Worm (Caenorhabditis elegans) whole organism, young adult: ENCODE results near the gene C39D10.1.

Experiments used
- B0019.2 ChIP-seq: fragments of 200-800 bp; sonication (Bioruptor generic); conservative IDR thresholded peaks from 2 replicates; pipeline ENCODE4 v1.3.6; 2022; ENCODE audit warnings: missing genetic modification reagents, missing genetic modification characterization, missing compliant biosample characterization
- F23B12.7 ChIP-seq: sonication (generic microtip); optimal IDR thresholded peaks from 2 replicates; lab custom pipeline; 2017; ENCODE audit warnings: missing genetic modification characterization, mild to moderate bottlenecking, missing compliant biosample characterization, antibody characterized with exemption, moderate library complexity; ENCODE audit not compliant: insufficient read depth
- F33H1.4 ChIP-seq: fragments of 200-800 bp; sonication (Bioruptor generic); IDR thresholded peaks from 2 replicates; pipeline ENCODE4 v1.3.6; 2022; ENCODE audit warnings: missing genetic modification reagents, missing genetic modification characterization, missing compliant biosample characterization
- F37B4.10 ChIP-seq: fragments of 200-800 bp; sonication (Bioruptor generic); IDR thresholded peaks from 2 replicates; pipeline ENCODE4 v1.3.6; 2022; ENCODE audit warnings: missing genetic modification characterization, missing compliant biosample characterization
- T26A5.8 ChIP-seq: sonication (generic microtip); optimal IDR thresholded peaks from 2 replicates; lab custom pipeline; 2016; ENCODE audit warnings: missing genetic modification characterization, missing compliant biosample characterization
- Y53F4B.3 ChIP-seq: fragments of 200-800 bp; sonication (Bioruptor generic); IDR thresholded peaks from 2 replicates; pipeline ENCODE4 v1.3.6; 2022; ENCODE audit warnings: missing genetic modification reagents, missing genetic modification characterization, missing compliant biosample characterization
- Y53G8AR.9 ChIP-seq: fragments of 200-800 bp; sonication (Bioruptor generic); conservative IDR thresholded peaks from 2 replicates; pipeline ENCODE4 v1.3.6; 2022; ENCODE audit warnings: missing genetic modification reagents, missing genetic modification characterization, missing compliant biosample characterization
- Y95B8A.8 ChIP-seq: fragments of 200-800 bp; sonication (Bioruptor generic); IDR thresholded peaks from 2 replicates; pipeline ENCODE4 v1.3.6; 2022; ENCODE audit warnings: missing genetic modification reagents, missing genetic modification characterization, missing compliant biosample characterization
- ama-1 ChIP-seq, 3 experiments: fragments of 150-350 bp in 1 of 3; sonication (generic microtip) in 2 of 3; optimal IDR thresholded peaks; 2 replicates each; lab custom pipeline; 2014 to 2018; ENCODE audit warnings: missing biosample characterization in 2 of 3, missing genetic modification characterization in 2 of 3, missing genetic modification reagents in 2 of 3
- aptf-2 ChIP-seq: fragments of 200-800 bp; sonication (Bioruptor generic); conservative IDR thresholded peaks from 2 replicates; pipeline ENCODE4 v1.3.6; 2022; ENCODE audit warnings: missing genetic modification reagents, missing genetic modification characterization, missing compliant biosample characterization
- atf-7 ChIP-seq: sonication (generic microtip); optimal IDR thresholded peaks from 2 replicates; lab custom pipeline; 2017; ENCODE audit warnings: mild to moderate bottlenecking, missing genetic modification characterization, missing compliant biosample characterization
- cebp-2 ChIP-seq: fragments of 200-800 bp; sonication (Bioruptor generic); IDR thresholded peaks from 2 replicates; pipeline ENCODE4 v1.3.6; 2022; ENCODE audit warnings: missing genetic modification characterization, missing compliant biosample characterization
- ceh-100 ChIP-seq: fragments of 200-800 bp; sonication (Bioruptor generic); IDR thresholded peaks from 2 replicates; pipeline ENCODE4 v1.3.6; 2022; ENCODE audit warnings: missing genetic modification reagents, missing genetic modification characterization, missing compliant biosample characterization
- ceh-40 ChIP-seq: fragments of 200-800 bp; sonication (Bioruptor generic); IDR thresholded peaks from 2 replicates; pipeline ENCODE4 v1.3.6; 2022; ENCODE audit warnings: missing genetic modification characterization, missing compliant biosample characterization
- chd-7 ChIP-seq: sonication (generic microtip); optimal IDR thresholded peaks from 2 replicates; lab custom pipeline; 2016; ENCODE audit warnings: mild to moderate bottlenecking, missing genetic modification characterization, moderate library complexity, missing compliant biosample characterization
- die-1 ChIP-seq: sonication (generic microtip); optimal IDR thresholded peaks from 2 replicates; lab custom pipeline; 2016; ENCODE audit warnings: missing genotype, mild to moderate bottlenecking, missing genetic modification characterization, missing compliant biosample characterization
- dox-1 ChIP-seq: fragments of 200-800 bp; sonication (Bioruptor generic); IDR thresholded peaks from 2 replicates; pipeline ENCODE4 v1.3.6; 2022; ENCODE audit warnings: missing genetic modification reagents, missing genetic modification characterization, missing compliant biosample characterization
- efl-1 ChIP-seq: fragments of 150-350 bp; optimal IDR thresholded peaks from 2 replicates; lab custom pipeline; 2014; ENCODE audit warnings: missing biosample characterization, missing genetic modification reagents, missing genetic modification characterization
- hlh-12 ChIP-seq: sonication (generic microtip); optimal IDR thresholded peaks from 2 replicates; lab custom pipeline; 2016; ENCODE audit warnings: missing genetic modification characterization, missing compliant biosample characterization
- hmg-1.2 ChIP-seq: fragments of 200-800 bp; sonication (Bioruptor generic); IDR thresholded peaks from 2 replicates; pipeline ENCODE4 v1.3.6; 2022; ENCODE audit warnings: missing genetic modification reagents, missing genetic modification characterization, missing compliant biosample characterization
- lag-1 ChIP-seq: fragments of 200-800 bp; sonication (Bioruptor generic); IDR thresholded peaks from 2 replicates; pipeline ENCODE4 v1.3.6; 2022; ENCODE audit warnings: missing genetic modification reagents, missing genetic modification characterization, missing compliant biosample characterization
- lin-40 ChIP-seq: sonication (generic microtip); optimal IDR thresholded peaks from 2 replicates; lab custom pipeline; 2016; ENCODE audit warnings: missing genetic modification characterization, mild to moderate bottlenecking, missing compliant biosample characterization, missing genotype, missing genetic modification reagents
- madf-3 ChIP-seq: fragments of 200-800 bp; sonication (Bioruptor generic); IDR thresholded peaks from 2 replicates; pipeline ENCODE4 v1.3.6; 2022; ENCODE audit warnings: missing genetic modification reagents, missing genetic modification characterization, missing compliant biosample characterization
- madf-8 ChIP-seq: fragments of 200-800 bp; sonication (Bioruptor generic); conservative IDR thresholded peaks from 2 replicates; pipeline ENCODE4 v1.3.6; 2022; ENCODE audit warnings: missing genetic modification reagents, missing genetic modification characterization, missing compliant biosample characterization
- nfya-2 ChIP-seq: fragments of 200-800 bp; sonication (Bioruptor generic); IDR thresholded peaks from 2 replicates; pipeline ENCODE4 v1.3.6; 2022; ENCODE audit warnings: missing genetic modification reagents, missing genetic modification characterization, missing compliant biosample characterization
- nfyb-1 ChIP-seq: fragments of 200-800 bp; sonication (Bioruptor generic); IDR thresholded peaks from 2 replicates; pipeline ENCODE4 v1.3.6; 2022; ENCODE audit warnings: missing genetic modification reagents, missing genetic modification characterization, missing compliant biosample characterization
- nhr-27 ChIP-seq: fragments of 200-800 bp; sonication (Bioruptor generic); optimal IDR thresholded peaks from 2 replicates; lab custom pipeline; 2018; ENCODE audit warnings: mild to moderate bottlenecking, missing genetic modification characterization, moderate library complexity, missing compliant biosample characterization
- nhr-80 ChIP-seq: sonication (generic microtip); optimal IDR thresholded peaks from 2 replicates; lab custom pipeline; 2016; ENCODE audit warnings: missing genetic modification characterization, missing compliant biosample characterization
- nhr-90 ChIP-seq: sonication (generic microtip); optimal IDR thresholded peaks from 2 replicates; lab custom pipeline; 2016; ENCODE audit warnings: missing genotype, mild to moderate bottlenecking, missing genetic modification characterization, missing compliant biosample characterization
- rcor-1 ChIP-seq: fragments of 200-800 bp; sonication (Bioruptor generic); IDR thresholded peaks from 2 replicates; pipeline ENCODE4 v1.3.6; 2022; ENCODE audit warnings: missing genetic modification reagents, missing genetic modification characterization, missing compliant biosample characterization
- repo-1 ChIP-seq: sonication (generic microtip); optimal IDR thresholded peaks from 2 replicates; lab custom pipeline; 2017; ENCODE audit warnings: mild to moderate bottlenecking, missing genetic modification characterization, missing compliant biosample characterization
- sdz-38 ChIP-seq: sonication (generic microtip); optimal IDR thresholded peaks from 2 replicates; lab custom pipeline; 2016; ENCODE audit warnings: missing genotype, missing genetic modification characterization, missing compliant biosample characterization
- snpc-3.4 ChIP-seq: sonication (generic microtip); optimal IDR thresholded peaks from 2 replicates; lab custom pipeline; 2017; ENCODE audit warnings: missing genetic modification characterization, mild to moderate bottlenecking, missing compliant biosample characterization, antibody characterized with exemption, moderate library complexity, missing genotype, missing genetic modification reagents
- somi-1 ChIP-seq: fragments of 200-800 bp; sonication (Bioruptor generic); optimal IDR thresholded peaks from 2 replicates; lab custom pipeline; 2018; ENCODE audit warnings: mild to moderate bottlenecking, missing genetic modification characterization, missing compliant biosample characterization
- sptf-2 ChIP-seq: fragments of 200-800 bp; sonication (Bioruptor generic); optimal IDR thresholded peaks from 2 replicates; lab custom pipeline; 2018; ENCODE audit warnings: mild to moderate bottlenecking, missing genetic modification characterization, missing compliant biosample characterization
- tbp1 ChIP-seq: fragments of 200-800 bp; sonication (Bioruptor generic); optimal IDR thresholded peaks from 2 replicates; lab custom pipeline; 2018; ENCODE audit warnings: mild to moderate bottlenecking, missing genetic modification characterization, missing compliant biosample characterization
- unc-130 ChIP-seq: sonication (generic microtip); optimal IDR thresholded peaks from 2 replicates; lab custom pipeline; 2016; ENCODE audit warnings: missing genetic modification reagents, missing genetic modification characterization, missing compliant biosample characterization
- xnd-1 ChIP-seq: sonication (generic microtip); optimal IDR thresholded peaks from 2 replicates; lab custom pipeline; 2016; ENCODE audit warnings: missing genotype, missing genetic modification reagents, missing genetic modification characterization, missing compliant biosample characterization
- ztf-26 ChIP-seq: sonication (generic microtip); optimal IDR thresholded peaks from 2 replicates; lab custom pipeline; 2017; ENCODE audit warnings: missing genetic modification characterization, missing compliant biosample characterization
- ztf-3 ChIP-seq: fragments of 200-800 bp; sonication (Bioruptor generic); optimal IDR thresholded peaks from 2 replicates; lab custom pipeline; 2018; ENCODE audit warnings: mild to moderate bottlenecking, missing genetic modification characterization, missing compliant biosample characterization

The C39D10.1 gene

ce11 chrX:7930450-7930849 is 23.7 kb downstream of the C39D10.1 start, which contains the start of gene zig-3:
TSS of gene zig-3 (plus strand) at chrX:7930750.
- TF ChIP-seq aptf-2 (GFP tag; lab: Robert Waterston, UW) = no peak
- no peak for TF ChIP-seq nhr-90 (tag; lab: Kevin White, UChicago)
- TF ChIP-seq die-1 = no peak
- TF ChIP-seq repo-1 (tag; lab: Kevin White, UChicago) = no peak
- TF ChIP-seq chd-7 (tag; lab: Kevin White, UChicago) = no peak
- no peak for TF ChIP-seq madf-3 (GFP tag; lab: Robert Waterston, UW)
- no peak for TF ChIP-seq F37B4.10
- no peak for TF ChIP-seq nfyb-1 (GFP tag; lab: Robert Waterston, UW)
- TF ChIP-seq T26A5.8 (tag; lab: Kevin White, UChicago) = no peak
- TF ChIP-seq hlh-12 (tag; lab: Kevin White, UChicago) = no peak
- no peak for TF ChIP-seq B0019.2 (GFP tag; lab: Robert Waterston, UW)
- TF ChIP-seq, all 124 proteins: peak for 0

ce11 chrX:7932453-7932852 is 25.7 kb downstream of the C39D10.1 start:
- TF ChIP-seq nhr-80 (tag; lab: Kevin White, UChicago) = no peak
- no peak for TF ChIP-seq unc-130 (GFP tag; lab: Kevin White, UChicago)
- TF ChIP-seq sdz-38 (tag; lab: Kevin White, UChicago) = no peak
- no peak for TF ChIP-seq ztf-26 (tag; lab: Kevin White, UChicago)
- no peak for TF ChIP-seq ceh-100
- TF ChIP-seq F23B12.7 (tag; lab: Kevin White, UChicago) = no peak
- TF ChIP-seq tbp1 = no peak
- TF ChIP-seq efl-1 (GFP tag; lab: Kevin White, UChicago) = no peak
- TF ChIP-seq Y53G8AR.9 (GFP tag; lab: Robert Waterston, UW) = no peak
- TF ChIP-seq nhr-27 = no peak
- TF ChIP-seq F33H1.4 (GFP tag; lab: Robert Waterston, UW) = no peak
- TF ChIP-seq sptf-2 (GFP tag; lab: Kevin White, UChicago) = no peak
- TF ChIP-seq nhr-90 (tag; lab: Kevin White, UChicago) = no peak
- TF ChIP-seq madf-8 (GFP tag; lab: Robert Waterston, UW) = no peak
- TF ChIP-seq dox-1 (GFP tag; lab: Robert Waterston, UW) = no peak
- no peak for TF ChIP-seq atf-7

ce11 chrX:7942675-7943074 is 35.9 kb downstream of the C39D10.1 start:
- TF ChIP-seq B0019.2 (GFP tag; lab: Robert Waterston, UW) (no peak), nfya-2 (GFP tag; lab: Robert Waterston, UW) (no peak), snpc-3.4 (no peak), somi-1 (no peak), nfyb-1 (GFP tag; lab: Robert Waterston, UW) (no peak), xnd-1 (no peak), cebp-2 (no peak), hmg-1.2 (GFP tag; lab: Robert Waterston, UW) (no peak), ama-1 (optimal IDR thresholded peaks at IDR 0.05; lab: Kevin White, UChicago) (no peak), ama-1 (GFP tag; optimal IDR thresholded peaks at IDR 0.05; lab: Kevin White, UChicago) (no peak), Y53F4B.3 (GFP tag; lab: Robert Waterston, UW) (no peak), lin-40 (tag; lab: Kevin White, UChicago) (no peak), ceh-40 (GFP tag; lab: Robert Waterston, UW) (no peak), Y95B8A.8 (GFP tag; lab: Robert Waterston, UW) (no peak), rcor-1 (GFP tag; lab: Robert Waterston, UW) (no peak), ztf-3 (GFP tag; lab: Kevin White, UChicago) (no peak), lag-1 (GFP tag; lab: Robert Waterston, UW) (no peak)
